Worm (Caenorhabditis elegans) whole organism, mixed stage, embryonic: ENCODE results near the gene tyra-2.

Experiments used
- bed-3 ChIP-seq: fragments of 200-800 bp; sonication (Bioruptor generic); optimal IDR thresholded peaks from 3 replicates; lab custom pipeline; 2018; ENCODE audit warnings: mild to moderate bottlenecking, missing genetic modification characterization, moderate library complexity, missing compliant biosample characterization
- ceh-43 ChIP-seq: fragments of 200-800 bp; sonication (Bioruptor generic); optimal IDR thresholded peaks from 2 replicates; lab custom pipeline; 2018; ENCODE audit warnings: mild to moderate bottlenecking, missing genetic modification characterization, moderate library complexity, missing compliant biosample characterization
- ces-1 ChIP-seq: fragments of 150-350 bp; optimal IDR thresholded peaks from 2 replicates; lab custom pipeline; 2014; ENCODE audit warnings: missing biosample characterization, missing genetic modification reagents, missing genetic modification characterization
- elt-1 ChIP-seq: sonication (generic microtip); optimal IDR thresholded peaks from 2 replicates; lab custom pipeline; 2017; ENCODE audit warnings: missing genetic modification characterization, mild to moderate bottlenecking, missing compliant biosample characterization, antibody characterized with exemption, moderate library complexity, borderline replicate concordance; ENCODE audit not compliant: insufficient read depth
- nhr-12 ChIP-seq: fragments of 150-350 bp; optimal IDR thresholded peaks from 2 replicates; lab custom pipeline; 2014; ENCODE audit warnings: missing biosample characterization, missing genetic modification characterization
- nhr-237 ChIP-seq: fragments of 150-350 bp; optimal IDR thresholded peaks from 2 replicates; lab custom pipeline; 2014; ENCODE audit warnings: missing biosample characterization, missing genetic modification characterization
- nhr-76 ChIP-seq: sonication (generic microtip); optimal IDR thresholded peaks from 2 replicates; lab custom pipeline; 2017; ENCODE audit warnings: missing biosample characterization, missing genetic modification characterization
- pha-4 ChIP-seq: fragments of 150-350 bp; optimal IDR thresholded peaks from 2 replicates; lab custom pipeline; 2018; ENCODE audit warnings: missing biosample characterization, missing genetic modification reagents, missing genetic modification characterization
- snpc-4 ChIP-seq: fragments of 150-350 bp; optimal IDR thresholded peaks from 2 replicates; lab custom pipeline; 2014; ENCODE audit warnings: missing biosample characterization, missing genetic modification characterization
- tbx-8 ChIP-seq: fragments of 200-800 bp; sonication (Bioruptor generic); optimal IDR thresholded peaks from 2 replicates; lab custom pipeline; 2018; ENCODE audit warnings: mild to moderate bottlenecking, missing genetic modification characterization, moderate library complexity, missing compliant biosample characterization
- unc-62 ChIP-seq: fragments of 150-350 bp; optimal IDR thresholded peaks from 2 replicates; lab custom pipeline; 2014; ENCODE audit warnings: missing biosample characterization, missing genetic modification reagents, missing genetic modification characterization

DNA sequence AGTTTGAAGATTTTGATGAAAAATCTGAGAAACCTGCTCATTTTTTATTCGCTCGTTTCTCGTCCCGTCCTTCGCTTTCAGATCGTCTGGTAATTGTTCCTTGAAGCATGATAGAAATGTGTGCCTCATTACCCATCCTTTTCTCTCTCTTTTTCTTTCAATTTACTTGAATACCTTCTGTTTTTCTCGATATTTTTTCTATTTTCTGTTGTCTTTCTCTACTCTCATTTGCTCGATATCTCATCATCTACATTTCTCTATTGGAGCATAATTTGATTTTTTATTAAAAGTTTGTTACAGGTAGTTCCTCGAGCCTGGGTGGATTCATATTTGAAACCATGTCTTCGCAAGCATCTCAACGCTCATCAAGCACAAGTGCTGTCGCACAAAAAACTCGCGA lies 44.9 kb upstream of the tyra-2 start, which contains the start of gene ubc-17:
- TF ChIP-seq bed-3 (GFP tag; lab: Kevin White, UChicago) (no peak), elt-1 (tag; lab: Kevin White, UChicago) (no peak), nhr-12 (tag; lab: Kevin White, UChicago) (no peak), pha-4 (tag; lab: Kevin White, UChicago) (no peak), ces-1 (GFP tag; lab: Kevin White, UChicago) (no peak), tbx-8 (GFP tag; lab: Kevin White, UChicago) (no peak), nhr-76 (no peak), ceh-43 (GFP tag; lab: Kevin White, UChicago) (no peak), snpc-4 (tag; lab: Kevin White, UChicago) (no peak), unc-62 (no peak), nhr-237 (tag; lab: Kevin White, UChicago) (no peak)
